Worm (Caenorhabditis elegans): ENCODE measurements around the gene cya-1.

The cya-1 gene

DNA sequence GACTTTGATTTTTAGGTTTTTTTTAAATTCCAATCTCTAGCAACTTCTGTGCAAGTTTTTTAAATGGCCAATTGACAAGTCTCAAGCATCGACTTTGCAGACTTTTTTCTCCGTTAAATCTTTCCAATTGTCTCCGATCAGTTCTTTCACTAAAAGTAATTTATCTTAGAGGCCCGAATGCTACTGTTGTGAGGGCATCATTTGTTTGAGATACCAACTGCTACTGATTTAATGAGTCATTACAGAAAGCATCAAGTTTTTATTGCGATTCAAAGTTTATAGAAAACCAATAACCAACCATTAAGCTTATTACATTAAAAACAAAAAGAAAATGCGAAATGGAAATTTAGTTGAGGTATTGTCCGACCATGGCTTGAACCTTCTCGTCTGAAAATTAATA lies 28.9 kb downstream of the cya-1 start:
- TF ChIP-seq aha-1 (tag) (peak; percentile 22), mdt-29 (GFP tag; IDR thresholded peaks at IDR 0.05) (no peak), mxl-3 (GFP tag; optimal IDR thresholded peaks at IDR 0.05) (no peak), cey-2 (tag; optimal IDR thresholded peaks at IDR 0.05; ENCODE audit: borderline replicate concordance, insufficient read depth) (no peak)

DNA sequence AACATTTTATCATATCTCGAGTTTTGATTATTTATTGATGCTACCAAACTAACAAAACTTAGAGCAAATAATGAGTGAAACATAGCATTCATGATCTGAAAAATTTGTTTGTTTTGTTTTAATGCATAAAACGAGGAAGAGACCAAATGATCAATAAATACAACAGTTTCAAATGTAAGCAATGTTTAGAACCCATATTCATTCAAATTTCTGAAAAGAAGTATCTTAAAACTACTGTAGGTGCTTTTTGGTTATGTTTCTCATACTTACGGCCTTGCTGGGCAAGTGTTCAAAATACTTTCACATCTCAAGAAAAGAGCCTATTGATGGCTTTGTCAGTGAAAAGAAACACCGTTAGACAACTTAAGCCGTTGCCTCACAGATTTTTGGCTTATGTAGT lies 31.4 kb downstream of the cya-1 start, which contains the start of gene F02A9.1:
F02A9.1 (minus strand) TSS at position 101 of the 400 bp plus-strand sequence.
- TF ChIP-seq daf-8 (GFP tag; IDR thresholded peaks at IDR 0.05) (no peak), nhr-48 (tag; optimal IDR thresholded peaks at IDR 0.05) (no peak), lin-13 (GFP tag; optimal IDR thresholded peaks at IDR 0.05) (no peak), daf-19 (GFP tag; conservative IDR thresholded peaks at IDR 0.05) (no peak), ztf-7 (tag; optimal IDR thresholded peaks at IDR 0.05) (no peak), hlh-11 (tag; optimal IDR thresholded peaks at IDR 0.05) (no peak), T26A8.4 (GFP tag; IDR thresholded peaks at IDR 0.05) (no peak), nhr-11 (tag; optimal IDR thresholded peaks at IDR 0.05) (no peak), nhr-41 (GFP tag; IDR thresholded peaks at IDR 0.05) (no peak), hif-1 (tag; optimal IDR thresholded peaks at IDR 0.05) (no peak)

DNA sequence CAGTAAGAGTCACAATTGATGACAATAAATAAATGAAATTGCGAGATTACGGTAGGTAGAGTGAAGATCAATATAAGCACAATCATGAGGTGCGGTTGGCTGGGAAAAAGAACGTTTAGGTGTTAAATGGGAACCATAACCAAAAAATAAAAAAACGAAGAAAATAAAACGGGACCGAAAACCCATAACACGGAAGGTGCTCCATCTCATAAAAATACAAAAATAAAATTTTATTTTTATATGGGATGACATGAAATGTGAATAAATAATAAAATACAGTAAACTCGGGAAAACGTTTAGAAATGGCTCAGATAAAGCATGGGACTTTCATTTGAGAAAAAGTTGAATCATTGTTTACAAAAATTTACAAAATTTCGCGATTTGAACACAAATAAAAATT lies 33.5 kb downstream of the cya-1 start, which contains the start of gene F02A9.7:
F02A9.7 (minus strand) TSS at position 101 of the 400 bp plus-strand sequence.
- TF ChIP-seq ctbp-1 (GFP tag; IDR thresholded peaks at IDR 0.05) (no peak), saeg-2 (GFP tag; IDR thresholded peaks at IDR 0.05) (no peak), zip-2 (tag; optimal IDR thresholded peaks at IDR 0.05) (no peak), pqm-1 (tag; optimal IDR thresholded peaks at IDR 0.05) (no peak), nhr-111 (GFP tag; optimal IDR thresholded peaks at IDR 0.05) (no peak), madf-9 (GFP tag; conservative IDR thresholded peaks at IDR 0.05) (no peak), duxl-1 (tag; optimal IDR thresholded peaks at IDR 0.05; ENCODE audit: poor library complexity) (no peak), daf-12 (tag; optimal IDR thresholded peaks at IDR 0.05) (no peak), ceh-82 (tag; optimal IDR thresholded peaks at IDR 0.05) (no peak), egl-43 (GFP tag; IDR thresholded peaks at IDR 0.05) (no peak), pha-4 (GFP tag; IDR thresholded peaks at IDR 0.05) (no peak), pha-4 (tag; optimal IDR thresholded peaks at IDR 0.05) (no peak), ama-1 (optimal IDR thresholded peaks at IDR 0.05) (no peak), lim-7 (GFP tag; IDR thresholded peaks at IDR 0.05) (no peak), sdz-12 (GFP tag; optimal IDR thresholded peaks at IDR 0.05) (no peak), nhr-6 (tag; optimal IDR thresholded peaks at IDR 0.05) (no peak)

DNA sequence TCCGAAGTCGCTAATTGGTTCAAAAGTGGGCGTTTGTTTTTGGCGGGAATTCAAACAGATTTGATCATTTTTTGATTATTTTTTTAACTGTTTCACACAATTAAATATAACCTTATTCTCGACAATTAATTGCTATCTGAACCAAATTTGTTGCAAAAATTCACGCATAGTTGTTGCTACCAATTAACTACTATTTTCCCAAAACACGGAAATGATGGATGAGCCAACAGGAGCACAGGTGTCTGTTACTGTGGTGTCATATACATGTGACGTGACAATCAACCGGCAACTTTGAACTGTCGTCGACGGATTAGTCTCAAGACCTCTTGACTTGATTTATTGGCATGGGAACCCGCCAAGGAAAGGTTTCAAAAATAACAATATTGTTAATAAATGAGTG lies 36.4 kb downstream of the cya-1 start:
- no peak for TF ChIP-seq snpc-4 (tag; optimal IDR thresholded peaks at IDR 0.05)
- TF ChIP-seq hmg-1.1 (GFP tag; IDR thresholded peaks at IDR 0.05): no peak
- TF ChIP-seq F10B5.3 (tag; optimal IDR thresholded peaks at IDR 0.05): no peak
- TF ChIP-seq nhr-6 (tag; optimal IDR thresholded peaks at IDR 0.05): no peak
- TF ChIP-seq hlh-11 (tag; optimal IDR thresholded peaks at IDR 0.05): no peak
- peak in 1 of 2 experiments; percentile 93 for TF ChIP-seq unc-62 (GFP tag; optimal IDR thresholded peaks at IDR 0.05 in 1 of 2)
- no peak for TF ChIP-seq unc-62 (tag; optimal IDR thresholded peaks at IDR 0.05)
- TF ChIP-seq T20F7.1 (GFP tag; optimal IDR thresholded peaks at IDR 0.05): no peak

DNA sequence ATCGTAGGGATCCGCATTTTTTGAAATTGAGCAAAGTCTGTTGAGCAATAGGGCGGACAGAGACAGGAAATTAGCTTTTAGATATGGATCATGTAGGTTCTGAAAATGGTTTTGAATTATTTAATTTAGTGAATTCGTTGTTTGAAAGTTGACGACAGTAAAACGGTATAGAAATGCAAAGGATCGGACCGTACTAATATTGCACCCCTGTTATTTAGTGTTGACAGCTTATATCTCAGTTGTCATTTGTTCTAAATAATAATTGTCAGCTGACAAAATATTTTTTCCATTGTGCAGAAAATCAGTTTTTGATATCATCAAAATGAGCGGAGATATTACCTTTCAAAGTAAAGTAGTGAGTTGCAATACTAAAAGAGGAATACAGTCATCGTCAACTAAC lies 37.7 kb downstream of the cya-1 start, which contains the start of gene lin-12:
lin-12 (minus strand) TSS at position 101 of the 400 bp plus-strand sequence.
- no peak for TF ChIP-seq Y105C5A.15 (GFP tag; IDR thresholded peaks at IDR 0.05)
- TF ChIP-seq egl-27 (tag; optimal IDR thresholded peaks at IDR 0.05): no peak
- no peak for TF ChIP-seq madf-5 (GFP tag; IDR thresholded peaks at IDR 0.05)
- no peak for TF ChIP-seq ztf-7 (tag; optimal IDR thresholded peaks at IDR 0.05)
- TF ChIP-seq lin-29 (GFP tag; IDR thresholded peaks at IDR 0.05): no peak
- TF ChIP-seq Y5F2A.4 (GFP tag; optimal IDR thresholded peaks at IDR 0.05): no peak
- no peak for TF ChIP-seq ceh-28 (tag; optimal IDR thresholded peaks at IDR 0.05)
- no peak for TF ChIP-seq dmd-6 (GFP tag; IDR thresholded peaks at IDR 0.05)
- no peak for TF ChIP-seq unc-130 (GFP tag; optimal IDR thresholded peaks at IDR 0.05)
- TF ChIP-seq lim-7 (GFP tag; IDR thresholded peaks at IDR 0.05): no peak
- TF ChIP-seq D1046.2 (GFP tag; IDR thresholded peaks at IDR 0.05): no peak
- no peak for TF ChIP-seq dpl-1 (GFP tag; optimal IDR thresholded peaks at IDR 0.05)
- no peak for TF ChIP-seq ama-1 (optimal IDR thresholded peaks at IDR 0.05)
- TF ChIP-seq snpc-1.2 (GFP tag; IDR thresholded peaks at IDR 0.05): no peak
- TF ChIP-seq lsy-2 (tag; optimal IDR thresholded peaks at IDR 0.05): no peak

All from whole organism, L4 larva.